Worm (Caenorhabditis elegans) whole organism, L3 larva: ENCODE measurements around the gene R09E10.6.
A peak's percentile ranks its signal among the peaks of the same experiment; 100 is the strongest.

Experiments used
- egl-27 ChIP-seq: sonication (generic microtip); optimal IDR thresholded peaks from 4 replicates; lab custom pipeline; 2017; ENCODE audit warnings: missing biosample characterization, missing genetic modification reagents, missing genetic modification characterization
- fos-1 ChIP-seq: fragments of 150-350 bp; optimal IDR thresholded peaks from 2 replicates; lab custom pipeline; 2014; ENCODE audit warnings: missing biosample characterization, missing genetic modification characterization
- nhr-12 ChIP-seq: fragments of 150-350 bp; optimal IDR thresholded peaks from 2 replicates; lab custom pipeline; 2014; ENCODE audit warnings: missing biosample characterization, missing genetic modification characterization
- nhr-23 ChIP-seq: fragments of 150-350 bp; optimal IDR thresholded peaks from 2 replicates; lab custom pipeline; 2014; ENCODE audit warnings: missing biosample characterization, missing genetic modification reagents, missing genetic modification characterization
- nhr-28 ChIP-seq: fragments of 150-350 bp; optimal IDR thresholded peaks from 2 replicates; lab custom pipeline; 2014; ENCODE audit warnings: missing biosample characterization, missing genetic modification characterization
- nhr-77 ChIP-seq: fragments of 150-350 bp; optimal IDR thresholded peaks from 2 replicates; lab custom pipeline; 2014; ENCODE audit warnings: missing biosample characterization, missing genetic modification characterization
- unc-62 ChIP-seq: fragments of 150-350 bp; sonication (generic microtip); optimal IDR thresholded peaks from 4 replicates; lab custom pipeline; 2014; ENCODE audit warnings: missing biosample characterization, missing genetic modification reagents, missing genetic modification characterization

ce11 chrIV:10295084-10295483 lies 1.2 kb upstream of the R09E10.6 start, which contains the start of gene R09E10.13:
- TF ChIP-seq fos-1 (no peak), nhr-77 (tag; lab: Kevin White, UChicago) (no peak), nhr-28 (tag; lab: Kevin White, UChicago) (no peak), nhr-23 (peak; percentile 2), unc-62 (no peak), egl-27 (tag; lab: Kevin White, UChicago) (no peak), nhr-12 (no peak)
